Worm (Caenorhabditis elegans) whole organism, late embryonic: ENCODE measurements around the gene cdl-1.
A peak's percentile ranks its signal among the peaks of the same experiment; 100 is the strongest.

ENCODE experiments used
- C38D4.7 ChIP-seq: fragments of 200-800 bp; sonication (Bioruptor generic); optimal IDR thresholded peaks from 2 replicates; lab custom pipeline; 2018; ENCODE audit warnings: mild to moderate bottlenecking, missing genetic modification characterization, moderate library complexity, missing compliant biosample characterization
- K09A11.1 ChIP-seq: sonication (generic microtip); optimal IDR thresholded peaks from 2 replicates; lab custom pipeline; 2017; ENCODE audit warnings: antibody characterized with exemption, mild to moderate bottlenecking, missing genetic modification characterization, missing compliant biosample characterization; ENCODE audit not compliant: insufficient read depth
- Y22D7AL.16 ChIP-seq: sonication (generic microtip); optimal IDR thresholded peaks from 2 replicates; lab custom pipeline; 2016; ENCODE audit warnings: missing genetic modification characterization, missing compliant biosample characterization
- ceh-14 ChIP-seq: sonication (generic microtip); optimal IDR thresholded peaks from 2 replicates; lab custom pipeline; 2016; ENCODE audit warnings: missing genotype, missing genetic modification characterization, missing compliant biosample characterization
- ceh-22 ChIP-seq: sonication (generic microtip); optimal IDR thresholded peaks from 2 replicates; lab custom pipeline; 2017; ENCODE audit warnings: missing biosample characterization, missing genetic modification characterization
- ceh-24 ChIP-seq: sonication (generic microtip); optimal IDR thresholded peaks from 2 replicates; lab custom pipeline; 2016; ENCODE audit warnings: mild to moderate bottlenecking, missing genetic modification characterization, missing compliant biosample characterization
- ceh-30 ChIP-seq: fragments of 150-350 bp; optimal IDR thresholded peaks from 2 replicates; lab custom pipeline; 2014; ENCODE audit warnings: missing biosample characterization, missing genetic modification characterization
- ceh-34 ChIP-seq: sonication (generic microtip); optimal IDR thresholded peaks from 2 replicates; lab custom pipeline; 2016; ENCODE audit warnings: mild to moderate bottlenecking, missing genetic modification characterization, missing compliant biosample characterization
- ceh-45 ChIP-seq: fragments of 200-800 bp; sonication (Bioruptor generic); IDR thresholded peaks from 2 replicates; pipeline ENCODE4 v1.3.6; 2022; ENCODE audit warnings: missing genetic modification reagents, missing genetic modification characterization, missing compliant biosample characterization
- elt-2 ChIP-seq: sonication (generic microtip); optimal IDR thresholded peaks from 2 replicates; lab custom pipeline; 2016; ENCODE audit warnings: missing genetic modification reagents, missing genetic modification characterization, missing compliant biosample characterization
- eyg-1 ChIP-seq: sonication (generic microtip); optimal IDR thresholded peaks from 2 replicates; lab custom pipeline; 2016; ENCODE audit warnings: missing genotype, missing genetic modification characterization, missing compliant biosample characterization
- fkh-10 ChIP-seq: fragments of 150-350 bp; optimal IDR thresholded peaks from 2 replicates; lab custom pipeline; 2014; ENCODE audit warnings: missing biosample characterization, missing genetic modification reagents, missing genetic modification characterization
- hlh-30 ChIP-seq: sonication (generic microtip); optimal IDR thresholded peaks from 2 replicates; lab custom pipeline; 2017; ENCODE audit warnings: antibody characterized with exemption, missing genetic modification characterization, missing compliant biosample characterization; ENCODE audit not compliant: insufficient read depth
- hlh-8 ChIP-seq: sonication (generic microtip); optimal IDR thresholded peaks from 2 replicates; lab custom pipeline; 2016; ENCODE audit warnings: missing genotype, missing genetic modification characterization, missing compliant biosample characterization
- lim-6 ChIP-seq: sonication (generic microtip); optimal IDR thresholded peaks from 2 replicates; lab custom pipeline; 2016; ENCODE audit warnings: missing genetic modification characterization, missing compliant biosample characterization
- madf-2 ChIP-seq: sonication (generic microtip); optimal IDR thresholded peaks from 2 replicates; lab custom pipeline; 2017; ENCODE audit warnings: missing genetic modification characterization, missing compliant biosample characterization
- nfya-1 ChIP-seq: sonication (generic microtip); optimal IDR thresholded peaks from 2 replicates; lab custom pipeline; 2017; ENCODE audit warnings: missing genetic modification characterization, mild to moderate bottlenecking, missing compliant biosample characterization, antibody characterized with exemption, moderate library complexity
- nhr-232 ChIP-seq: sonication (generic microtip); optimal IDR thresholded peaks from 2 replicates; lab custom pipeline; 2016; ENCODE audit warnings: missing genetic modification characterization, missing compliant biosample characterization
- npax-4 ChIP-seq: sonication (generic microtip); optimal IDR thresholded peaks from 2 replicates; lab custom pipeline; 2016; ENCODE audit warnings: missing genetic modification characterization, missing compliant biosample characterization
- pag-3 ChIP-seq: sonication (generic microtip); optimal IDR thresholded peaks from 2 replicates; lab custom pipeline; 2016; ENCODE audit warnings: missing compliant biosample characterization, missing genetic modification characterization, borderline replicate concordance
- pat-9 ChIP-seq: fragments of 200-800 bp; sonication (Bioruptor generic); optimal IDR thresholded peaks from 2 replicates; lab custom pipeline; 2018; ENCODE audit warnings: mild to moderate bottlenecking, missing genetic modification characterization, moderate library complexity, missing compliant biosample characterization
- pha-2 ChIP-seq: sonication (generic microtip); optimal IDR thresholded peaks from 2 replicates; lab custom pipeline; 2017; ENCODE audit warnings: mild to moderate bottlenecking, missing genetic modification characterization, missing compliant biosample characterization
- pha-4 ChIP-seq: fragments of 150-350 bp; optimal IDR thresholded peaks from 2 replicates; lab custom pipeline; 2018; ENCODE audit warnings: missing biosample characterization, missing genetic modification reagents, missing genetic modification characterization
- pqm-1 ChIP-seq: sonication (generic microtip); optimal IDR thresholded peaks from 2 replicates; lab custom pipeline; 2016; ENCODE audit warnings: missing genetic modification characterization, missing compliant biosample characterization
- rnt-1 ChIP-seq: sonication (generic microtip); optimal IDR thresholded peaks from 2 replicates; lab custom pipeline; 2016; ENCODE audit warnings: missing genetic modification characterization, missing compliant biosample characterization
- sox-4 ChIP-seq: sonication (generic microtip); optimal IDR thresholded peaks from 2 replicates; lab custom pipeline; 2017; ENCODE audit warnings: mild to moderate bottlenecking, missing genetic modification characterization, inconsistent platforms, missing compliant biosample characterization
- tbx-2 ChIP-seq: sonication (generic microtip); optimal IDR thresholded peaks from 2 replicates; lab custom pipeline; 2016; ENCODE audit warnings: missing genetic modification characterization, missing compliant biosample characterization
- ttx-3 ChIP-seq: sonication (generic microtip); optimal IDR thresholded peaks from 2 replicates; lab custom pipeline; 2016; ENCODE audit warnings: missing genetic modification reagents, missing genetic modification characterization, missing compliant biosample characterization
- unc-3 ChIP-seq, 2 experiments: fragments of 200-800 bp in 1 of 2; sonication (Bioruptor generic) in 1 of 2; sonication (generic microtip) in 1 of 2; conservative IDR thresholded peaks in 1 of 2; optimal IDR thresholded peaks in 1 of 2; 2 replicates each; pipeline versions ENCODE4 v1.3.6 to Lab custom; 2016 to 2022; ENCODE audit warnings: missing compliant biosample characterization in 2 of 2, missing genetic modification characterization in 2 of 2, missing genetic modification reagents in 1 of 2
- unc-42 ChIP-seq: sonication (generic microtip); optimal IDR thresholded peaks from 2 replicates; lab custom pipeline; 2016; ENCODE audit warnings: missing genotype, missing genetic modification characterization, missing compliant biosample characterization
- zip-5 ChIP-seq: sonication (generic microtip); optimal IDR thresholded peaks from 2 replicates; lab custom pipeline; 2016; ENCODE audit warnings: missing genetic modification characterization, missing compliant biosample characterization

The cdl-1 gene

DNA sequence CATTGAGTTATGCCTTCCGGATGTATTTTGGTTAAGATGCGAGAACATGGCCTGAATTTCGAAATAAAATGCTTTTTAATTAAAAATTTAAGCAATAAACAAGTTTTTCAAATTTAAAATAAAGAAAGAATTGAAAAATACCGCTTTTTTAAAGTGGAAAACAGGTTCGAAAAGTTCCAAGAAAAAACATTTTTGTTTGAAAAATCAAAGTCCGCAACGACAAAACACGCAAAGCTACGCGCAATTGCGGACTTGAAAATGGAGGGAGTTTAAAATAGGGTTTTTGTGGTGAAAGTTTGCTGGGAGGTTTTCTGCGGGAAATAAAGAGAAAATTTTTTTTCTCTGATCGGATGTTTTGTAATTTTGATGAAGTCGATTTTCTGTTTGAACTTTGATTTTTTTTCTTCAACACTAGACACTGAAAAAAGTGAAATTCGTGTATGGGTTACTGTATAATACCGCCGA lies 13.2 kb downstream of the cdl-1 start, which contains the start of gene npp-19:
TSS of gene npp-19 (minus strand) at position 51 of the 465 bp plus-strand sequence.
- TF ChIP-seq hlh-8 (tag; lab: Kevin White, UChicago), result no peak
- peak; percentile 27 for TF ChIP-seq ceh-30
- TF ChIP-seq rnt-1 (tag; lab: Kevin White, UChicago), result peak; percentile 20
- TF ChIP-seq unc-3 (GFP tag; conservative IDR thresholded peaks at IDR 0.05; lab: Robert Waterston, UW), result no peak
- TF ChIP-seq unc-3 (tag; optimal IDR thresholded peaks at IDR 0.05; lab: Kevin White, UChicago), result no peak
- TF ChIP-seq tbx-2 (tag; lab: Kevin White, UChicago), result peak; percentile 34
- peak; percentile 35 for TF ChIP-seq nfya-1 (tag; lab: Kevin White, UChicago)
- peak; percentile 37 for TF ChIP-seq K09A11.1 (tag; lab: Kevin White, UChicago)
- TF ChIP-seq pat-9 (tag; lab: Kevin White, UChicago), result peak; percentile 11
- peak; percentile 32 for TF ChIP-seq elt-2 (tag; lab: Kevin White, UChicago)
- no peak for TF ChIP-seq pag-3
- peak; percentile 16 for TF ChIP-seq hlh-30 (tag; lab: Kevin White, UChicago)
- no peak for TF ChIP-seq ceh-14
- TF ChIP-seq, all 69 proteins: peak for 8

DNA sequence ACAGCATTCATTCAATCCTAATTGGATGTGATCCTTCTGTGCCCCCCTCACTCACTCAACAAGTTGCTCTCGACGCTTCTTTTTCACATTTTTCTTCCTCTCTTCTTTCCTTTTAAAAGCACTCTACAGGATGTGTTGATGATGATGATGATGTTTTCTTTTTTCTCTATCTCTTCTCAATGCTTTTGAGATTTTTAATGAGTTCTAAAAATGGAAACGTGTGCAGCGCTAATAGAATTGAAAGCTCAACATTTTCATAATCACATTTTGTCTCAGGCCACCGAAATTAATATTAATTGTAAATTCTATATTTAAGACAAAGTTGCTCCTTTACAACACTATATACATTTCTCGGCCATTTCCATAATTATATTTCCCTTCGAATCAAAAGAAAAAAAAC lies 15.0 kb downstream of the cdl-1 start:
- TF ChIP-seq nhr-232 (tag; lab: Kevin White, UChicago) (no peak), ceh-14 (peak; percentile 10), unc-42 (tag; lab: Kevin White, UChicago) (peak; percentile 27), sox-4 (tag; lab: Kevin White, UChicago) (no peak)

ce11 chrII:10804442-10804841 lies 19.2 kb downstream of the cdl-1 start:
- no peak for TF ChIP-seq pqm-1 (tag; lab: Kevin White, UChicago)
- peak; percentile 61 for TF ChIP-seq lim-6 (tag; lab: Kevin White, UChicago)
- no peak for TF ChIP-seq ceh-30
- peak; percentile 14 for TF ChIP-seq ceh-14
- no peak for TF ChIP-seq pha-4
- TF ChIP-seq unc-42 (tag; lab: Kevin White, UChicago), result peak; percentile 8

ce11 chrII:10804907-10805306 lies 19.7 kb downstream of the cdl-1 start:
- TF ChIP-seq ceh-14 (no peak), nfya-1 (tag; lab: Kevin White, UChicago) (peak; percentile 83)

- TF ChIP-seq ceh-45 (GFP tag; lab: Robert Waterston, UW) (no peak), ceh-24 (no peak), eyg-1 (no peak), npax-4 (tag; lab: Kevin White, UChicago) (no peak), madf-2 (no peak), ttx-3 (tag; lab: Kevin White, UChicago) (no peak), ceh-34 (tag; lab: Kevin White, UChicago) (no peak), ceh-22 (no peak), pha-2 (tag; lab: Kevin White, UChicago) (no peak), fkh-10 (GFP tag; lab: Kevin White, UChicago) (no peak), C38D4.7 (GFP tag; lab: Kevin White, UChicago) (no peak), K09A11.1 (tag; lab: Kevin White, UChicago) (no peak), lim-6 (tag; lab: Kevin White, UChicago) (no peak), zip-5 (tag; lab: Kevin White, UChicago) (no peak), Y22D7AL.16 (tag; lab: Kevin White, UChicago) (no peak)
These were observed 20.2 kb downstream of the cdl-1 start, which contains the start of gene ceh-62 for ce11 chrII:10805437-10805836. TSS of gene ceh-62 (plus strand) at chrII:10805737.
